Fruit fly (Drosophila melanogaster) whole organism, embryonic: Measurements from ENCODE around the gene Rnf146.

Experiments used
- Aef1 ChIP-seq: fragments of 200-800 bp; sonication (Bioruptor generic); IDR thresholded peaks from 3 replicates; pipeline ENCODE4 v1.3.6; 2022; ENCODE audit warnings: missing biosample characterization, missing genetic modification characterization
- Atf3 ChIP-seq: fragments of 200-800 bp; sonication (Bioruptor generic); optimal IDR thresholded peaks from 3 replicates; lab custom pipeline; 2016; ENCODE audit warnings: missing biosample characterization, missing genetic modification characterization
- Bdp1 ChIP-seq: fragments of 200-800 bp; sonication (Bioruptor generic); optimal IDR thresholded peaks from 3 replicates; lab custom pipeline; 2016; ENCODE audit warnings: missing biosample characterization, missing genetic modification characterization
- CG10431 ChIP-seq: fragments of 200-800 bp; sonication (Bioruptor generic); optimal IDR thresholded peaks from 3 replicates; lab custom pipeline; 2018; ENCODE audit warnings: missing biosample characterization, mild to moderate bottlenecking, missing genetic modification characterization
- CG10654 ChIP-seq: fragments of 200-800 bp; sonication (Bioruptor generic); optimal IDR thresholded peaks from 2 replicates; lab custom pipeline; 2016; ENCODE audit warnings: missing biosample characterization, missing genetic modification characterization
- CG11723 ChIP-seq: fragments of 200-800 bp; sonication (Bioruptor generic); optimal IDR thresholded peaks from 2 replicates; lab custom pipeline; 2017; ENCODE audit warnings: missing biosample characterization, mild to moderate bottlenecking, missing genetic modification characterization
- CG12219 ChIP-seq: fragments of 200-800 bp; sonication (Bioruptor generic); optimal IDR thresholded peaks from 3 replicates; lab custom pipeline; 2018; ENCODE audit warnings: missing biosample characterization, mild to moderate bottlenecking, missing genetic modification characterization
- CG13287 ChIP-seq: fragments of 200-800 bp; sonication (Bioruptor generic); IDR thresholded peaks from 2 replicates; pipeline ENCODE4 v1.3.6; 2022; ENCODE audit warnings: missing biosample characterization, missing genetic modification characterization; ENCODE audit not compliant: partially characterized antibody
- CG14441 ChIP-seq: fragments of 200-800 bp; sonication (Bioruptor generic); IDR thresholded peaks from 2 replicates; pipeline ENCODE4 v1.3.6; 2022; ENCODE audit warnings: missing biosample characterization, missing genetic modification characterization
- CG14965 ChIP-seq: fragments of 200-800 bp; sonication (Bioruptor generic); optimal IDR thresholded peaks from 2 replicates; lab custom pipeline; 2016; ENCODE audit warnings: missing biosample characterization, missing genetic modification characterization, borderline replicate concordance
- CG1602 ChIP-seq: fragments of 200-800 bp; sonication (Bioruptor generic); optimal IDR thresholded peaks from 3 replicates; lab custom pipeline; 2016; ENCODE audit warnings: missing biosample characterization, missing genetic modification characterization
- CG16863 ChIP-seq: fragments of 200-800 bp; sonication (Bioruptor generic); optimal IDR thresholded peaks from 3 replicates; lab custom pipeline; 2016; ENCODE audit warnings: missing biosample characterization, missing genetic modification characterization
- CG17328 ChIP-seq: fragments of 200-800 bp; sonication (Bioruptor generic); IDR thresholded peaks from 2 replicates; pipeline ENCODE4 v1.3.6; 2022; ENCODE audit warnings: missing biosample characterization, missing genetic modification characterization
- CG17361 ChIP-seq: fragments of 200-800 bp; sonication (Bioruptor generic); IDR thresholded peaks from 3 replicates; pipeline ENCODE4 v1.3.6; 2022; ENCODE audit warnings: missing biosample characterization, missing genetic modification characterization
- CG2120 ChIP-seq: fragments of 200-800 bp; sonication (Bioruptor generic); optimal IDR thresholded peaks from 3 replicates; lab custom pipeline; 2016; ENCODE audit warnings: missing biosample characterization, missing genetic modification characterization
- CG2199 ChIP-seq: fragments of 200-800 bp; sonication (Bioruptor generic); IDR thresholded peaks from 3 replicates; pipeline ENCODE4 v1.3.6; 2022; ENCODE audit warnings: missing biosample characterization, missing genetic modification characterization
- CG30403 ChIP-seq: fragments of 200-800 bp; sonication (Bioruptor generic); optimal IDR thresholded peaks from 3 replicates; lab custom pipeline; 2016; ENCODE audit warnings: missing biosample characterization, missing genetic modification characterization
- CG3163 ChIP-seq: fragments of 200-800 bp; sonication (Bioruptor generic); optimal IDR thresholded peaks from 3 replicates; lab custom pipeline; 2016; ENCODE audit warnings: missing biosample characterization, missing genetic modification characterization
- CG32532 ChIP-seq: fragments of 200-800 bp; sonication (Bioruptor generic); IDR thresholded peaks from 2 replicates; pipeline ENCODE4 v1.3.6; 2022; ENCODE audit warnings: missing biosample characterization, missing genetic modification characterization
- CG4854 ChIP-seq: fragments of 200-800 bp; sonication (Bioruptor generic); optimal IDR thresholded peaks from 2 replicates; lab custom pipeline; 2016; ENCODE audit warnings: missing biosample characterization, missing genetic modification characterization, inconsistent platforms
- CG6175 ChIP-seq: fragments of 200-800 bp; sonication (Bioruptor generic); IDR thresholded peaks from 3 replicates; pipeline ENCODE4 v1.3.6; 2022; ENCODE audit warnings: missing biosample characterization, missing genetic modification characterization
- CG6683 ChIP-seq: fragments of 200-800 bp; sonication (Bioruptor generic); optimal IDR thresholded peaks from 2 replicates; lab custom pipeline; 2017; ENCODE audit warnings: missing biosample characterization, mild to moderate bottlenecking, missing genetic modification characterization, missing genetic modification reagents
- CG6791 ChIP-seq: fragments of 200-800 bp; sonication (Bioruptor generic); IDR thresholded peaks from 3 replicates; pipeline ENCODE4 v1.3.6; 2022; ENCODE audit warnings: missing biosample characterization, missing genetic modification characterization; ENCODE audit not compliant: partially characterized antibody
- CG7928 ChIP-seq: fragments of 200-800 bp; sonication (Bioruptor generic); optimal IDR thresholded peaks from 2 replicates; lab custom pipeline; 2017; ENCODE audit warnings: missing biosample characterization, mild to moderate bottlenecking, missing genetic modification characterization
- CG8765 ChIP-seq: fragments of 200-800 bp; sonication (Bioruptor generic); IDR thresholded peaks from 2 replicates; pipeline ENCODE4 v1.3.6; 2022; ENCODE audit warnings: missing biosample characterization, missing genetic modification characterization
- CG9437 ChIP-seq: fragments of 200-800 bp; sonication (Bioruptor generic); optimal IDR thresholded peaks from 2 replicates; lab custom pipeline; 2018; ENCODE audit warnings: missing biosample characterization, mild to moderate bottlenecking, missing genetic modification characterization
- Dbx ChIP-seq: fragments of 200-800 bp; sonication (Bioruptor generic); IDR thresholded peaks from 3 replicates; pipeline ENCODE4 v1.3.6; 2022; ENCODE audit warnings: missing biosample characterization, missing genetic modification characterization
- Dfd ChIP-seq, 2 experiments: fragments of >200 bp; optimal IDR thresholded peaks; 2 replicates each; lab custom pipeline; 2017; ENCODE audit warnings: missing biosample characterization in 2 of 2, missing genetic modification characterization in 2 of 2
- NFAT ChIP-seq: fragments of 200-800 bp; sonication (Bioruptor generic); IDR thresholded peaks from 2 replicates; pipeline ENCODE4 v1.3.6; 2022; ENCODE audit warnings: missing biosample characterization, missing genetic modification characterization
- NK7.1 ChIP-seq: fragments of 200-800 bp; sonication (Bioruptor generic); optimal IDR thresholded peaks from 3 replicates; lab custom pipeline; 2016; ENCODE audit warnings: missing biosample characterization, missing genetic modification characterization
- Spps ChIP-seq: fragments of 200-800 bp; sonication (Bioruptor generic); optimal IDR thresholded peaks from 2 replicates; lab custom pipeline; 2018; ENCODE audit warnings: missing biosample characterization, mild to moderate bottlenecking, missing genetic modification characterization
- Trl ChIP-seq, 3 experiments: fragments of >200 bp in 2 of 3; fragments of 200-800 bp in 1 of 3; sonication (Bioruptor generic) in 1 of 3; optimal IDR thresholded peaks; 2 replicates in 1 of 3; 3 replicates in 2 of 3; lab custom pipeline; 2016 to 2017; ENCODE audit warnings: missing biosample characterization in 1 of 3, missing genetic modification characterization in 1 of 3
- abd-A ChIP-seq: fragments of 200-800 bp; sonication (Bioruptor generic); optimal IDR thresholded peaks from 3 replicates; lab custom pipeline; 2019; ENCODE audit warnings: missing biosample characterization, mild to moderate bottlenecking, missing genetic modification characterization, moderate library complexity
- az2 ChIP-seq: fragments of 200-800 bp; sonication (Bioruptor generic); optimal IDR thresholded peaks from 3 replicates; lab custom pipeline; 2016; ENCODE audit warnings: missing biosample characterization, missing genetic modification characterization
- eve ChIP-seq, 2 experiments: fragments of >200 bp; optimal IDR thresholded peaks; 2 replicates each; lab custom pipeline; 2017; ENCODE audit warnings: missing biosample characterization in 2 of 2, missing genetic modification characterization in 2 of 2
- gem ChIP-seq: fragments of 200-800 bp; sonication (Bioruptor generic); optimal IDR thresholded peaks from 2 replicates; lab custom pipeline; 2019; ENCODE audit warnings: missing biosample characterization, mild to moderate bottlenecking, missing genetic modification characterization, moderate library complexity
- gsb ChIP-seq: fragments of 200-800 bp; sonication (Bioruptor generic); IDR thresholded peaks from 2 replicates; pipeline ENCODE4 v1.3.6; 2022; ENCODE audit warnings: missing biosample characterization, missing genetic modification characterization
- ham ChIP-seq: fragments of 200-800 bp; sonication (Bioruptor generic); IDR thresholded peaks from 2 replicates; pipeline ENCODE4 v1.3.6; 2022; ENCODE audit warnings: missing biosample characterization, missing genetic modification characterization
- hkb ChIP-seq, 2 experiments: fragments of 200-800 bp in 1 of 2; fragments of >200 bp in 1 of 2; sonication (Bioruptor generic) in 1 of 2; IDR thresholded peaks in 1 of 2; optimal IDR thresholded peaks in 1 of 2; 2 replicates each; pipeline versions ENCODE4 v1.3.6 to Lab custom; 2017 to 2022; ENCODE audit warnings: missing biosample characterization in 1 of 2, missing genetic modification characterization in 1 of 2
- hth ChIP-seq: fragments of >200 bp; optimal IDR thresholded peaks from 2 replicates; lab custom pipeline; 2017; ENCODE audit warnings: inconsistent platforms
- insv ChIP-seq, 2 experiments: fragments of 200-800 bp; sonication (Bioruptor generic); optimal IDR thresholded peaks; 3 replicates each; lab custom pipeline; 2016 to 2018; ENCODE audit warnings: missing biosample characterization in 2 of 2, missing genetic modification characterization in 2 of 2
- inv ChIP-seq: fragments of 200-800 bp; sonication (Bioruptor generic); IDR thresholded peaks from 2 replicates; pipeline ENCODE4 v1.3.6; 2022; ENCODE audit warnings: missing biosample characterization, missing genetic modification characterization; ENCODE audit not compliant: partially characterized antibody
- lov ChIP-seq, 2 experiments: fragments of 200-800 bp in 1 of 2; fragments of >200 bp in 1 of 2; sonication (Bioruptor generic) in 1 of 2; IDR thresholded peaks in 1 of 2; optimal IDR thresholded peaks in 1 of 2; 2 replicates in 1 of 2; 3 replicates in 1 of 2; pipeline versions ENCODE4 v1.3.6 to Lab custom; 2017 to 2022; ENCODE audit warnings: missing biosample characterization in 1 of 2, missing genetic modification characterization in 1 of 2
- luna ChIP-seq: fragments of 200-800 bp; sonication (Bioruptor generic); optimal IDR thresholded peaks from 2 replicates; lab custom pipeline; 2016; ENCODE audit warnings: missing biosample characterization, missing genetic modification characterization
- mirr ChIP-seq: fragments of 200-800 bp; sonication (Bioruptor generic); optimal IDR thresholded peaks from 3 replicates; lab custom pipeline; 2018; ENCODE audit warnings: missing biosample characterization, mild to moderate bottlenecking, missing genetic modification characterization
- psq ChIP-seq: fragments of 200-800 bp; sonication (Bioruptor generic); optimal IDR thresholded peaks from 2 replicates; lab custom pipeline; 2017; ENCODE audit warnings: missing biosample characterization, missing genetic modification characterization
- row ChIP-seq: fragments of 200-800 bp; sonication (Bioruptor generic); IDR thresholded peaks from 3 replicates; pipeline ENCODE4 v1.3.6; 2022; ENCODE audit warnings: missing biosample characterization, missing genetic modification characterization
- run ChIP-seq: fragments of 200-800 bp; sonication (Bioruptor generic); optimal IDR thresholded peaks from 3 replicates; lab custom pipeline; 2018; ENCODE audit warnings: missing biosample characterization, mild to moderate bottlenecking, missing genetic modification characterization
- wdn ChIP-seq: fragments of 200-800 bp; sonication (Bioruptor generic); IDR thresholded peaks from 2 replicates; pipeline ENCODE4 v1.3.6; 2022; ENCODE audit warnings: missing biosample characterization, missing genetic modification characterization
- wor ChIP-seq: fragments of 200-800 bp; sonication (Bioruptor generic); IDR thresholded peaks from 2 replicates; pipeline ENCODE4 v1.3.6; 2022; ENCODE audit warnings: missing biosample characterization, missing genetic modification characterization

The Rnf146 gene

DNA sequence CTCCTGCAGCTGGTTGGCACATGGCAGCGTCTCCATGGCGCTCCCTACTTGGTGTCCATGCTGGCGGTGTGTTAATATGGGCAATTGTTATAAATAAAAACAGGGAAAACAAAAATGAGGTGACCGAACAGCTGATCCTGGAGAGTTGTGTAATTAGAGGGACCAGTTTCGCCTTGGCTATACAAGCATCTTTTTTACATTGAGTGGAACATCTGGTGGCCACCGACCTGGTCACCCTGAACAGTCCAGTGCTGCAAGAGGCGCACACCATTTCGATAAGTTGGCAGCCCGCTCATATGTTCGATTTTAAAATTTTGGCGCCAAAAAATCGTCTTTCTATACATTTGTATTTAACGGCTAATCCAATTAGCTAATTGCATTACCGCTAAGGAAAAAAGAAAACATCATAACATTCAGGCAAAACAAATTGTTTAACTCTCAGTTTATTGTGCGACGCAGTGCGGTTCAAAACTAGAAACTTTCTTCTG, 44.6 kb upstream of the Rnf146 start, which contains the start of the genes CG8765 and Gbeta76C (continued):
- TF ChIP-seq Aef1 (GFP tag; lab: Robert Waterston, UW), result no peak
- TF ChIP-seq CG4854 (GFP tag; lab: Kevin White, UChicago), result peak; percentile 19
- TF ChIP-seq eve (GFP tag; optimal IDR thresholded peaks at IDR 0.05; lab: Kevin White, UChicago), result no peak
- no peak for TF ChIP-seq Trl (optimal IDR thresholded peaks at IDR 0.05; lab: Kevin White, UChicago)
- peak; percentile 67 for TF ChIP-seq Trl (GFP tag; optimal IDR thresholded peaks at IDR 0.05; lab: Kevin White, UChicago)
- no peak for TF ChIP-seq wor (GFP tag; lab: Robert Waterston, UW)
- TF ChIP-seq hkb (optimal IDR thresholded peaks at IDR 0.05; lab: Kevin White, UChicago), result peak; percentile 74
- 0 out of 2 replicates have a peak, but pooled peaks have one; percentile 29 for TF ChIP-seq hkb (GFP tag; IDR thresholded peaks at IDR 0.05; lab: Robert Waterston, UW)
- TF ChIP-seq CG2120 (GFP tag; lab: Kevin White, UChicago), result peak; percentile 71
- peak; percentile 60; the same call in 2 of the 3 replicates for TF ChIP-seq CG6791 (GFP tag; lab: Robert Waterston, UW)
- peak; percentile 16; the same call in 1 of the 2 replicates for TF ChIP-seq inv (GFP tag; lab: Robert Waterston, UW)
- no peak for TF ChIP-seq CG14441 (GFP tag; lab: Robert Waterston, UW)
- TF ChIP-seq insv (GFP tag; optimal IDR thresholded peaks at IDR 0.05; lab: Kevin White, UChicago), result peak in 1 of 2 experiments; percentile 66
- TF ChIP-seq CG10431, result no peak
- TF ChIP-seq lov (optimal IDR thresholded peaks at IDR 0.05; lab: Kevin White, UChicago), result no peak
- no peak for TF ChIP-seq lov (GFP tag; IDR thresholded peaks at IDR 0.05; lab: Robert Waterston, UW)
- peak; percentile 55 for TF ChIP-seq CG3163
- no peak for TF ChIP-seq az2
- no peak for TF ChIP-seq ham (GFP tag; lab: Robert Waterston, UW)
- TF ChIP-seq Atf3 (GFP tag; lab: Kevin White, UChicago), result no peak
- TF ChIP-seq CG6683 (GFP tag; lab: Kevin White, UChicago), result no peak
- TF ChIP-seq Dfd (GFP tag; optimal IDR thresholded peaks at IDR 0.05; lab: Kevin White, UChicago), result no peak
- TF ChIP-seq CG17361, result peak; percentile 29; the same call in 1 of the 3 replicates
- TF ChIP-seq run, result no peak
- no peak for TF ChIP-seq CG7928 (GFP tag; lab: Kevin White, UChicago)
- TF ChIP-seq CG1602 (GFP tag; lab: Kevin White, UChicago), result no peak
- no peak for TF ChIP-seq CG11723 (GFP tag; lab: Kevin White, UChicago)
- no peak for TF ChIP-seq luna (GFP tag; lab: Kevin White, UChicago)
- peak; percentile 30; the same call in 1 of the 2 replicates for TF ChIP-seq wdn
- no peak for TF ChIP-seq CG14965 (GFP tag; lab: Kevin White, UChicago)
- peak; percentile 74 for TF ChIP-seq NFAT (GFP tag; lab: Robert Waterston, UW)
- peak; percentile 7 for TF ChIP-seq CG10654 (GFP tag; lab: Kevin White, UChicago)
- no peak for TF ChIP-seq CG9437
- peak; percentile 74 for TF ChIP-seq CG13287 (GFP tag; lab: Robert Waterston, UW)
- no peak for TF ChIP-seq psq
- peak; percentile 48 for TF ChIP-seq CG30403 (GFP tag; lab: Kevin White, UChicago)
- no peak for TF ChIP-seq CG12219 (GFP tag; lab: Kevin White, UChicago)
- 0 out of 2 replicates have a peak, but pooled peaks have one; percentile 18 for TF ChIP-seq CG32532 (GFP tag; lab: Robert Waterston, UW)
- TF ChIP-seq CG16863, result no peak
- 0 out of 2 replicates have a peak, but pooled peaks have one; percentile 16 for TF ChIP-seq CG8765 (GFP tag; lab: Robert Waterston, UW)
- no peak for TF ChIP-seq hth (lab: Kevin White, UChicago)
- no peak for TF ChIP-seq abd-A (tag; lab: Kevin White, UChicago)
- no peak for TF ChIP-seq mirr
- TF ChIP-seq gsb (GFP tag; lab: Robert Waterston, UW), result no peak
- TF ChIP-seq Dbx (GFP tag; lab: Robert Waterston, UW), result peak; percentile 47; the same call in 1 of the 3 replicates
- peak; percentile 57; the same call in 2 of the 3 replicates for TF ChIP-seq row
- no peak for TF ChIP-seq NK7.1 (GFP tag; lab: Kevin White, UChicago)
- no peak for TF ChIP-seq Bdp1 (GFP tag; lab: Kevin White, UChicago)
- TF ChIP-seq gem, result no peak
- no peak for TF ChIP-seq CG6175 (GFP tag; lab: Robert Waterston, UW)
- peak; percentile 12; the same call in 1 of the 2 replicates for TF ChIP-seq CG17328 (GFP tag; lab: Robert Waterston, UW)
- no peak for TF ChIP-seq Spps (tag; lab: Kevin White, UChicago)
- 0 out of 3 replicates have a peak, but pooled peaks have one; percentile 34 for TF ChIP-seq CG2199
